Worm (Caenorhabditis elegans) whole organism, young adult: Measurements from ENCODE around the gene dmsr-1.
"Not testable (repeated sequence)": the region's sequence is repeated elsewhere in the genome, so short reads cannot be mapped to it uniquely, and the experiment has no call there.

ENCODE experiments used
- B0019.2 ChIP-seq: fragments of 200-800 bp; sonication (Bioruptor generic); conservative IDR thresholded peaks from 2 replicates; pipeline ENCODE4 v1.3.6; 2022; ENCODE audit warnings: missing genetic modification reagents, missing genetic modification characterization, missing compliant biosample characterization
- B0035.1 ChIP-seq: sonication (generic microtip); optimal IDR thresholded peaks from 2 replicates; lab custom pipeline; 2016; ENCODE audit warnings: missing genetic modification characterization, mild to moderate bottlenecking, missing compliant biosample characterization, missing genotype, missing genetic modification reagents
- B0336.3 ChIP-seq: fragments of 200-800 bp; sonication (Bioruptor generic); IDR thresholded peaks from 2 replicates; pipeline ENCODE4 v1.3.6; 2022; ENCODE audit warnings: missing genetic modification characterization, missing compliant biosample characterization
- F33H1.4 ChIP-seq: fragments of 200-800 bp; sonication (Bioruptor generic); IDR thresholded peaks from 2 replicates; pipeline ENCODE4 v1.3.6; 2022; ENCODE audit warnings: missing genetic modification reagents, missing genetic modification characterization, missing compliant biosample characterization
- F39B2.1 ChIP-seq: fragments of 200-800 bp; sonication (Bioruptor generic); IDR thresholded peaks from 2 replicates; pipeline ENCODE4 v1.3.6; 2022; ENCODE audit warnings: missing genetic modification reagents, missing genetic modification characterization, missing compliant biosample characterization
- F49E8.2 ChIP-seq: sonication (generic microtip); optimal IDR thresholded peaks from 3 replicates; lab custom pipeline; 2017; ENCODE audit warnings: missing genetic modification characterization, mild to moderate bottlenecking, missing compliant biosample characterization, antibody characterized with exemption, moderate library complexity; ENCODE audit not compliant: insufficient read depth
- Y53F4B.3 ChIP-seq: fragments of 200-800 bp; sonication (Bioruptor generic); IDR thresholded peaks from 2 replicates; pipeline ENCODE4 v1.3.6; 2022; ENCODE audit warnings: missing genetic modification reagents, missing genetic modification characterization, missing compliant biosample characterization
- Y56A3A.18 ChIP-seq: fragments of 200-800 bp; sonication (Bioruptor generic); IDR thresholded peaks from 2 replicates; pipeline ENCODE4 v1.3.6; 2022; ENCODE audit warnings: missing genetic modification reagents, missing genetic modification characterization, missing compliant biosample characterization
- Y67H2A.10 ChIP-seq: fragments of 200-800 bp; sonication (Bioruptor generic); conservative IDR thresholded peaks from 2 replicates; pipeline ENCODE4 v1.3.6; 2022; ENCODE audit warnings: missing genetic modification reagents, missing genetic modification characterization, missing compliant biosample characterization
- ZK185.1 ChIP-seq: sonication (generic microtip); optimal IDR thresholded peaks from 2 replicates; lab custom pipeline; 2016; ENCODE audit warnings: mild to moderate bottlenecking, missing genetic modification characterization, missing compliant biosample characterization; ENCODE audit not compliant: poor library complexity, severe bottlenecking
- akir-1 ChIP-seq: fragments of 200-800 bp; sonication (Bioruptor generic); optimal IDR thresholded peaks from 2 replicates; lab custom pipeline; 2018; ENCODE audit warnings: mild to moderate bottlenecking, missing genetic modification characterization, moderate library complexity, missing compliant biosample characterization
- athp-1 ChIP-seq: sonication (generic microtip); optimal IDR thresholded peaks from 2 replicates; lab custom pipeline; 2017; ENCODE audit warnings: mild to moderate bottlenecking, missing genetic modification characterization, missing compliant biosample characterization
- attf-6 ChIP-seq: fragments of 200-800 bp; sonication (Bioruptor generic); IDR thresholded peaks from 2 replicates; pipeline ENCODE4 v1.3.6; 2022; ENCODE audit warnings: missing genetic modification reagents, missing genetic modification characterization, missing compliant biosample characterization
- bed-2 ChIP-seq: fragments of 200-800 bp; sonication (Bioruptor generic); IDR thresholded peaks from 2 replicates; pipeline ENCODE4 v1.3.6; 2022; ENCODE audit warnings: missing genetic modification reagents, missing genetic modification characterization, missing compliant biosample characterization
- ccch-3 ChIP-seq: fragments of 200-800 bp; sonication (Bioruptor generic); optimal IDR thresholded peaks from 2 replicates; lab custom pipeline; 2018; ENCODE audit warnings: mild to moderate bottlenecking, missing genetic modification characterization, missing compliant biosample characterization
- cebp-1 ChIP-seq, 2 experiments: fragments of 200-800 bp in 1 of 2; sonication (Bioruptor generic) in 1 of 2; sonication (generic microtip) in 1 of 2; IDR thresholded peaks in 1 of 2; optimal IDR thresholded peaks in 1 of 2; 2 replicates each; pipeline versions ENCODE4 v1.3.6 to Lab custom; 2017 to 2022; ENCODE audit warnings: missing compliant biosample characterization in 2 of 2, missing genetic modification characterization in 2 of 2, mild to moderate bottlenecking in 1 of 2, missing genetic modification reagents in 1 of 2, moderate library complexity in 1 of 2
- chd-7 ChIP-seq: sonication (generic microtip); optimal IDR thresholded peaks from 2 replicates; lab custom pipeline; 2016; ENCODE audit warnings: mild to moderate bottlenecking, missing genetic modification characterization, moderate library complexity, missing compliant biosample characterization
- dpff-1 ChIP-seq: sonication (generic microtip); optimal IDR thresholded peaks from 2 replicates; lab custom pipeline; 2017; ENCODE audit warnings: mild to moderate bottlenecking, missing genetic modification characterization, missing compliant biosample characterization
- egrh-3 ChIP-seq: fragments of 200-800 bp; sonication (Bioruptor generic); IDR thresholded peaks from 2 replicates; pipeline ENCODE4 v1.3.6; 2022; ENCODE audit warnings: missing genetic modification reagents, missing genetic modification characterization, missing compliant biosample characterization
- fkh-3 ChIP-seq: sonication (generic microtip); optimal IDR thresholded peaks from 2 replicates; lab custom pipeline; 2016; ENCODE audit warnings: mild to moderate bottlenecking, missing genetic modification characterization, missing compliant biosample characterization
- hlh-12 ChIP-seq: sonication (generic microtip); optimal IDR thresholded peaks from 2 replicates; lab custom pipeline; 2016; ENCODE audit warnings: missing genetic modification characterization, missing compliant biosample characterization
- let-607 ChIP-seq, 2 experiments: fragments of 200-800 bp in 1 of 2; sonication (Bioruptor generic) in 1 of 2; sonication (generic microtip) in 1 of 2; optimal IDR thresholded peaks; 2 replicates each; lab custom pipeline; 2016 to 2018; ENCODE audit warnings: mild to moderate bottlenecking in 2 of 2, missing compliant biosample characterization in 2 of 2, missing genetic modification characterization in 2 of 2, moderate library complexity in 2 of 2, missing genotype in 1 of 2
- lsl-1 ChIP-seq: fragments of 200-800 bp; sonication (Bioruptor generic); optimal IDR thresholded peaks from 2 replicates; lab custom pipeline; 2018; ENCODE audit warnings: mild to moderate bottlenecking, missing genetic modification characterization, moderate library complexity, missing compliant biosample characterization
- madf-6 ChIP-seq: fragments of 200-800 bp; sonication (Bioruptor generic); IDR thresholded peaks from 2 replicates; pipeline ENCODE4 v1.3.6; 2022; ENCODE audit warnings: missing genetic modification reagents, missing genetic modification characterization, missing compliant biosample characterization
- madf-8 ChIP-seq: fragments of 200-800 bp; sonication (Bioruptor generic); conservative IDR thresholded peaks from 2 replicates; pipeline ENCODE4 v1.3.6; 2022; ENCODE audit warnings: missing genetic modification reagents, missing genetic modification characterization, missing compliant biosample characterization
- nfya-1 ChIP-seq: sonication (generic microtip); optimal IDR thresholded peaks from 2 replicates; lab custom pipeline; 2017; ENCODE audit warnings: antibody characterized with exemption, missing compliant biosample characterization, missing genetic modification characterization, borderline replicate concordance; ENCODE audit not compliant: insufficient read depth
- nhr-179 ChIP-seq: sonication (generic microtip); optimal IDR thresholded peaks from 2 replicates; lab custom pipeline; 2016; ENCODE audit warnings: mild to moderate bottlenecking, missing genetic modification characterization, missing compliant biosample characterization
- rcor-1 ChIP-seq: fragments of 200-800 bp; sonication (Bioruptor generic); IDR thresholded peaks from 2 replicates; pipeline ENCODE4 v1.3.6; 2022; ENCODE audit warnings: missing genetic modification reagents, missing genetic modification characterization, missing compliant biosample characterization
- repo-1 ChIP-seq: sonication (generic microtip); optimal IDR thresholded peaks from 2 replicates; lab custom pipeline; 2017; ENCODE audit warnings: mild to moderate bottlenecking, missing genetic modification characterization, missing compliant biosample characterization
- snpc-1.1 ChIP-seq: sonication (generic microtip); optimal IDR thresholded peaks from 2 replicates; lab custom pipeline; 2017; ENCODE audit warnings: missing genetic modification characterization, mild to moderate bottlenecking, missing compliant biosample characterization, antibody characterized with exemption, moderate library complexity, missing genotype, missing genetic modification reagents; ENCODE audit not compliant: insufficient read depth
- snpc-3.4 ChIP-seq: sonication (generic microtip); optimal IDR thresholded peaks from 2 replicates; lab custom pipeline; 2017; ENCODE audit warnings: missing genetic modification characterization, mild to moderate bottlenecking, missing compliant biosample characterization, antibody characterized with exemption, moderate library complexity, missing genotype, missing genetic modification reagents
- snpc-4 ChIP-seq, 5 experiments: fragments of 150-350 bp in 1 of 5; sonication (generic microtip) in 4 of 5; optimal IDR thresholded peaks; 2 replicates each; lab custom pipeline; 2014 to 2018; ENCODE audit warnings: missing genetic modification characterization in 5 of 5, missing biosample characterization in 3 of 5, antibody characterized with exemption in 2 of 5, mild to moderate bottlenecking in 2 of 5, missing compliant biosample characterization in 2 of 5, missing genotype in 2 of 5, moderate library complexity in 2 of 5, missing genetic modification reagents in 1 of 5
- tbp1 ChIP-seq: fragments of 200-800 bp; sonication (Bioruptor generic); optimal IDR thresholded peaks from 2 replicates; lab custom pipeline; 2018; ENCODE audit warnings: mild to moderate bottlenecking, missing genetic modification characterization, missing compliant biosample characterization
- unc-62 ChIP-seq: fragments of 150-350 bp; optimal IDR thresholded peaks from 2 replicates; lab custom pipeline; 2014; ENCODE audit warnings: missing biosample characterization, missing genetic modification reagents, missing genetic modification characterization
- xnd-1 ChIP-seq: sonication (generic microtip); optimal IDR thresholded peaks from 2 replicates; lab custom pipeline; 2016; ENCODE audit warnings: missing genotype, missing genetic modification reagents, missing genetic modification characterization, missing compliant biosample characterization
- ztf-18 ChIP-seq: sonication (generic microtip); optimal IDR thresholded peaks from 2 replicates; lab custom pipeline; 2016; ENCODE audit warnings: missing genotype, mild to moderate bottlenecking, missing genetic modification characterization, missing compliant biosample characterization
- ztf-25 ChIP-seq: fragments of 200-800 bp; sonication (Bioruptor generic); IDR thresholded peaks from 2 replicates; pipeline ENCODE4 v1.3.6; 2022; ENCODE audit warnings: missing genetic modification reagents, missing genetic modification characterization, missing compliant biosample characterization
- ztf-6 ChIP-seq: fragments of 200-800 bp; sonication (Bioruptor generic); IDR thresholded peaks from 2 replicates; pipeline ENCODE4 v1.3.6; 2022; ENCODE audit warnings: missing genetic modification reagents, missing genetic modification characterization, missing compliant biosample characterization

dmsr-1 gene

DNA sequence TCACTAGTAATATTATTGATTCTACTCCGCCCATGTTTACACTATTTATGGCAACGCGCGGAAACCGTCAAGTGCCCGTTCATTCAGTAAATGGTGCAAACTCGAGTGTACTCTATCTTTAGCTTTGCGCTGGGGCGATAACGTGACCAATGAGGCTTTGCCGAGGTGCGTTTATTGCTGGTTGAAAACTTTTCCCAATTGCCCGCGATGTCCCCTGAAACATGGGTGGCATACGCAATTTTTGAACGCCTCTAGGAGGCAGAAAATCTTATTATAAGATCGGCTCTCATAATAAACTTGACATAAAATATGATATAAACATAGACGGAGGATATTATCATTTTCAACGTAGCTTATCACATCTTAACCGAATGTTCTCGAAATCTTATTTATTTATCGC, 39.5 kb downstream of the dmsr-1 start (continued):
- TF ChIP-seq F39B2.1 (peak; percentile 8; the same call in 1 of the 2 replicates), tbp1 (GFP tag; lab: Kevin White, UChicago) (peak; percentile 53), F49E8.2 (peak; percentile 33), rcor-1 (GFP tag; lab: Robert Waterston, UW) (peak; percentile 33; the same call in 1 of the 2 replicates)

DNA sequence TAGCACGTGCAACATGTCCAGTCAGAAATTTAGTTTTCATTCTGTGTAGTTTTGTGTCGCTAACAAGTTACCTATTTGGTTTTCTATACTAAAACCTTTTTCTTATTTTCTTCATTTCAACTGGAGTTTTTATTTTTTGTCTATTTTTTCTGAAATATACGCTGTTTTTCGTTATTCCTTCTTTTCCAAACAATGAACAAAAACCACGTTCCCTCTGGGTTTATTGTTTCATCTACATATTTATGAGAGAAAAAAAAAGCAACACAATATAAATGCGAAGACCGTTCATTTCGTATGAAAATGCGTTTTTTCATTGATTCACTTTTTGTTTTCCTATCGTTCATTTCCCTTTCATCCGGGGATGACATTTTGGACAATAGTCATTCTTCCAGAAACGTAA, 40.8 kb downstream of the dmsr-1 start, which contains the start of gene T11F9.22:
Gene T11F9.22 (plus strand): TSS at position 301 of the 400 bp plus-strand sequence.
- TF ChIP-seq xnd-1 (tag; lab: Kevin White, UChicago) (no peak), madf-8 (GFP tag; lab: Robert Waterston, UW) (no peak), ccch-3 (GFP tag; lab: Kevin White, UChicago) (no peak), ZK185.1 (tag; lab: Kevin White, UChicago) (no peak), cebp-1 (GFP tag; IDR thresholded peaks at IDR 0.05; lab: Robert Waterston, UW) (no peak), cebp-1 (tag; optimal IDR thresholded peaks at IDR 0.05; lab: Kevin White, UChicago) (no peak), ztf-25 (GFP tag; lab: Robert Waterston, UW) (no peak), snpc-1.1 (tag; lab: Kevin White, UChicago) (no peak), bed-2 (GFP tag; lab: Robert Waterston, UW) (no peak), chd-7 (tag; lab: Kevin White, UChicago) (no peak), B0019.2 (GFP tag; lab: Robert Waterston, UW) (no peak), nfya-1 (tag; lab: Kevin White, UChicago) (no peak), Y56A3A.18 (no peak), B0035.1 (tag; lab: Kevin White, UChicago) (no peak), akir-1 (GFP tag; lab: Kevin White, UChicago) (no peak), repo-1 (no peak), nhr-179 (tag; lab: Kevin White, UChicago) (no peak), athp-1 (no peak), ztf-18 (tag; lab: Kevin White, UChicago) (no peak), attf-6 (GFP tag; lab: Robert Waterston, UW) (no peak), fkh-3 (no peak)

DNA sequence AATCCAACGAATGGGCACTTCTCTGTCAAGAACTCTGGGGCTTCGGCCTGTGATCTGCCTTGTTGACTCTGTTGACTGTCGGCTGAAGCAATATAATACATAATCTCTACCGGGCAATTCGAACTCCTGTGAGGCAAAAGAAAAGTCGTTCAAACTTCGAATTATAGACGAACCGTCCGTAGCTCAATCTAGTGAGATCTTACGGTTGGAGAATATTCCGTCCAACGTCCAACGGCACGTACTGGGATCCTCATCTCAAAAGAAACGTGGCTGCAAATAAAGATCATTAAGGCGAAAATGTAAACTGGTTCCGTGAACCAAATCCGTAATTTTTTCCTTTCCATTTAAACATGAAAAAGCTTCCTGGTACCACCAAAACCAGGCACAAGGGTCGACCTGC, 42.2 kb downstream of the dmsr-1 start, which contains the start of gene T11F9.14:
Gene T11F9.14 (minus strand): TSS at position 101 of the 400 bp plus-strand sequence.
- not testable (repeated sequence) for TF ChIP-seq B0336.3 (GFP tag; lab: Robert Waterston, UW); nfya-1 (tag; lab: Kevin White, UChicago); ztf-6 (GFP tag; lab: Robert Waterston, UW)
- TF ChIP-seq, all 124 proteins: peak for 0; not testable (repeated sequence) for 124

DNA sequence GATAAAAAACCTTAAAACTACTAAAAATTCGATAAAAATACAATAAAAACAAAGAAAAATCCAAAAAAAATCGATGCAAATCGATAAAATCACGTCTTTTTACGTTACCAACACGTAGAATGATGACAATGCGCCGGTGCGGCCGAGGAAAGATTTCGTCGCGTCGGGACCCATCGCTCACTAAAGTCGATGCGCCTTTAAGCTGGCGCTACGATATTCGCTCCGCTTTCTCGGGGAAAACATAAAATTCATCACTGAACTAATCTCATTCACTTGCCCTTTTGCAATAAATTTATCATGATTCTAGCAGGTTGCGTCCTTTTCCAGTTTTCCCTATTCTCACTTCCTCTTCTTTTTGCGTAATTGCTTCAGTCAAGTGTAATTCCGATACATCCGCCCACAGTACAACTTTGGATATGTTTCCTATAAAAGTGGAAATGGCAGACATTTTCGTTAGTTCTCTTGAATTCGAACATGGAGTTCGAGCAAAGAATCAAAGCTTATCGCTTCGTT, 45.1 kb downstream of the dmsr-1 start, which contains the start of gene col-157:
Gene col-157 (plus strand): TSS at position 463 of the 513 bp plus-strand sequence.
- peak; percentile 33; the same call in 1 of the 2 replicates for TF ChIP-seq madf-6 (GFP tag; lab: Robert Waterston, UW)
- TF ChIP-seq F33H1.4, result peak; percentile 68
- TF ChIP-seq lsl-1 (GFP tag; lab: Kevin White, UChicago), result peak; percentile 62

DNA sequence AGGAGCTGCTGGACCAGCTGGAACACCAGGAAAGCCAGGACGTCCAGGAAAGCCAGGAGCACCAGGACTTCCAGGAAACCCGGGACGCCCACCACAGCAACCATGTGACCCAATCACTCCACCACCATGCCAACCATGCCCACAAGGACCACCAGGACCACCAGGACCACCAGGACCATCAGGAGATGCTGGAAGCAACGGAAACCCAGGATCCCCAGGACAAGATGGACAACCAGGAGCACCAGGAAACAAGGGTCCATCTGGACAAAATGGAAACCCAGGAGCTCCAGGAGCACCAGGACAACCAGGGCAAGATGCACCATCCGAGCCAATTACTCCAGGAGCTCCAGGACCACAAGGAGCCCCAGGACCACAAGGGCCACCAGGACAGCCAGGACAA, 45.8 kb downstream of the dmsr-1 start:
- TF ChIP-seq madf-8 (GFP tag; lab: Robert Waterston, UW) (no peak), ccch-3 (GFP tag; lab: Kevin White, UChicago) (no peak), snpc-4 (GFP tag; optimal IDR thresholded peaks at IDR 0.05; lab: Kevin White, UChicago) (no peak), snpc-4 (tag; optimal IDR thresholded peaks at IDR 0.05; lab: Kevin White, UChicago) (no peak), unc-62 (GFP tag; lab: Kevin White, UChicago) (no peak), Y53F4B.3 (GFP tag; lab: Robert Waterston, UW) (no peak), akir-1 (GFP tag; lab: Kevin White, UChicago) (no peak), let-607 (tag; optimal IDR thresholded peaks at IDR 0.05; lab: Kevin White, UChicago) (no peak), dpff-1 (tag; lab: Kevin White, UChicago) (no peak), Y67H2A.10 (GFP tag; lab: Robert Waterston, UW) (no peak), cebp-1 (GFP tag; IDR thresholded peaks at IDR 0.05; lab: Robert Waterston, UW) (no peak), cebp-1 (tag; optimal IDR thresholded peaks at IDR 0.05; lab: Kevin White, UChicago) (no peak), snpc-3.4 (no peak), hlh-12 (tag; lab: Kevin White, UChicago) (no peak), egrh-3 (peak; percentile 62; the same call in 1 of the 2 replicates)
